Fruit fly (Drosophila melanogaster): ENCODE data around the gene CG31266.
A peak's percentile ranks its signal among the peaks of the same experiment; 100 is the strongest.

Gene CG31266

dm6 chr3R:17127912-17128311 lies 4.5 kb upstream of the CG31266 start, which contains the start of gene CG31265:
CG31265 (plus strand) TSS chr3R:17128212.
- TF ChIP-seq H2.0 (GFP tag; IDR thresholded peaks at IDR 0.05) = no peak
- no peak for TF ChIP-seq Lim3 (GFP tag; IDR thresholded peaks at IDR 0.05)
- no peak for TF ChIP-seq gfzf (GFP tag; optimal IDR thresholded peaks at IDR 0.05)
- no peak for TF ChIP-seq slp2 (GFP tag; optimal IDR thresholded peaks at IDR 0.05)
- no peak for TF ChIP-seq CG18262 (tag; optimal IDR thresholded peaks at IDR 0.05)
- no peak for TF ChIP-seq Doc3 (GFP tag; IDR thresholded peaks at IDR 0.05; ENCODE audit: partially characterized antibody)
- no peak for TF ChIP-seq Ssrp (tag; optimal IDR thresholded peaks at IDR 0.05)
- no peak for TF ChIP-seq ind (GFP tag; optimal IDR thresholded peaks at IDR 0.05)
- TF ChIP-seq CG12071 (GFP tag; optimal IDR thresholded peaks at IDR 0.05) = no peak
- no peak for TF ChIP-seq CG4730 (GFP tag; IDR thresholded peaks at IDR 0.05)
- no peak for TF ChIP-seq jigr1 (GFP tag; IDR thresholded peaks at IDR 0.05)
- TF ChIP-seq CG1647 (GFP tag; optimal IDR thresholded peaks at IDR 0.05) = no peak
- TF ChIP-seq z (GFP tag; IDR thresholded peaks at IDR 0.05) = no peak
- TF ChIP-seq danr (GFP tag; IDR thresholded peaks at IDR 0.05) = no peak
- TF ChIP-seq HHEX (GFP tag; optimal IDR thresholded peaks at IDR 0.05) = no peak
- no peak for TF ChIP-seq mam (GFP tag; optimal IDR thresholded peaks at IDR 0.05)
- no peak for TF ChIP-seq CG3838 (GFP tag; optimal IDR thresholded peaks at IDR 0.05)
- no peak for TF ChIP-seq CG17829 (tag; optimal IDR thresholded peaks at IDR 0.05)

dm6 chr3R:17130326-17130725 lies 2.1 kb upstream of the CG31266 start, which contains the start of gene CG17475:
CG17475 (minus strand) TSS chr3R:17130426.
- no peak for TF ChIP-seq CG11504 (tag; optimal IDR thresholded peaks at IDR 0.05)
- TF ChIP-seq CG7786 (GFP tag; optimal IDR thresholded peaks at IDR 0.05) = no peak

- no peak for TF ChIP-seq CG17361 (GFP tag; IDR thresholded peaks at IDR 0.05)
- no peak for TF ChIP-seq CG8089 (GFP tag; optimal IDR thresholded peaks at IDR 0.05)
- TF ChIP-seq CG16863 (GFP tag; optimal IDR thresholded peaks at IDR 0.05) = no peak
- TF ChIP-seq CG11093 (GFP tag; IDR thresholded peaks at IDR 0.05) = no peak
- no peak for TF ChIP-seq Dp (GFP tag; optimal IDR thresholded peaks at IDR 0.05)
- TF ChIP-seq eve (GFP tag; optimal IDR thresholded peaks at IDR 0.05) = no peak
- no peak for TF ChIP-seq CG7928 (GFP tag; optimal IDR thresholded peaks at IDR 0.05)
- no peak for TF ChIP-seq Sox102F (GFP tag; optimal IDR thresholded peaks at IDR 0.05)
- no peak for TF ChIP-seq CG6272 (GFP tag; IDR thresholded peaks at IDR 0.05)
- TF ChIP-seq CG11398 (GFP tag; optimal IDR thresholded peaks at IDR 0.05) = no peak
- no peak for TF ChIP-seq CG16815 (GFP tag; optimal IDR thresholded peaks at IDR 0.05)
- TF ChIP-seq Bgb (GFP tag; IDR thresholded peaks at IDR 0.05; ENCODE audit: partially characterized antibody) = no peak
- no peak for TF ChIP-seq Doc2 (GFP tag; IDR thresholded peaks at IDR 0.05)
- no peak for TF ChIP-seq crp (GFP tag; optimal IDR thresholded peaks at IDR 0.05)
- no peak for TF ChIP-seq shn (GFP tag; optimal IDR thresholded peaks at IDR 0.05)
- no peak for TF ChIP-seq wor (GFP tag; IDR thresholded peaks at IDR 0.05)
Observed at dm6 chr3R:17133897-17134296, 1.4 kb downstream of the CG31266 start, which contains the start of gene CG31267. CG31267 (plus strand) TSS chr3R:17134197.

dm6 chr3R:17135747-17136146 lies 3.3 kb downstream of the CG31266 start, which contains the start of gene CG5246:
CG5246 (plus strand) TSS chr3R:17136111.
- TF ChIP-seq dpn (GFP tag; optimal IDR thresholded peaks at IDR 0.05) (no peak), sug (tag; optimal IDR thresholded peaks at IDR 0.05) (peak; percentile 27), Asciz (GFP tag; optimal IDR thresholded peaks at IDR 0.05) (no peak), Dip2 (GFP tag; IDR thresholded peaks at IDR 0.05) (no peak), exex (tag; optimal IDR thresholded peaks at IDR 0.05) (peak; percentile 72), twi (tag; optimal IDR thresholded peaks at IDR 0.05) (no peak), grn (GFP tag; optimal IDR thresholded peaks at IDR 0.05) (peak; percentile 38), seq (GFP tag; IDR thresholded peaks at IDR 0.05) (no peak), Blimp-1 (GFP tag; optimal IDR thresholded peaks at IDR 0.05) (no peak), wor (GFP tag; IDR thresholded peaks at IDR 0.05) (no peak), CG11504 (tag; optimal IDR thresholded peaks at IDR 0.05) (no peak), HHEX (GFP tag; optimal IDR thresholded peaks at IDR 0.05) (no peak), da (GFP tag; optimal IDR thresholded peaks at IDR 0.05) (no peak), Doc2 (GFP tag; IDR thresholded peaks at IDR 0.05) (no peak), knrl (GFP tag; IDR thresholded peaks at IDR 0.05; ENCODE audit: partially characterized antibody) (no peak), Hey (tag; optimal IDR thresholded peaks at IDR 0.05) (peak; percentile 23), CG9797 (GFP tag; optimal IDR thresholded peaks at IDR 0.05) (no peak)
